Fruit fly (Drosophila melanogaster) S2 (cell line): ENCODE measurements around the gene CG34323.

Experiments used
- CG8478 ChIP-seq: fragments of >200 bp; optimal IDR thresholded peaks from 2 replicates; lab custom pipeline; 2018
- CTCF ChIP-seq, 2 experiments: fragments of >200 bp; optimal IDR thresholded peaks; 2 replicates each; lab custom pipeline; 2018

CG34323 gene

dm6 chrX:12070137-12070536 lies at the start of gene CG34323:
TSS of gene CG34323 (plus strand) at chrX:12070437.
- TF ChIP-seq CTCF (optimal IDR thresholded peaks at IDR 0.05; lab: Kevin White, UChicago), result no peak
- no peak for TF ChIP-seq CG8478

- TF ChIP-seq CG8478 (no peak), CTCF (optimal IDR thresholded peaks at IDR 0.05; lab: Kevin White, UChicago) (no peak)
Measured at dm6 chrX:12020857-12021256, 49.4 kb upstream of the CG34323 start, which contains the start of gene Tango4. TSS of gene Tango4 (plus strand) at chrX:12021068.

dm6 chrX:12021750-12022149 lies 48.5 kb upstream of the CG34323 start:
- TF ChIP-seq CTCF (optimal IDR thresholded peaks at IDR 0.05; lab: Kevin White, UChicago) (no peak), CG8478 (no peak)

dm6 chrX:12028825-12029514 lies 41.3 kb upstream of the CG34323 start, which contains the start of gene Usp7:
TSS of gene Usp7 (minus strand) at chrX:12029032.
- peak in 1 of 2 experiments; percentile 31 for TF ChIP-seq CTCF (optimal IDR thresholded peaks at IDR 0.05; lab: Kevin White, UChicago)
- no peak for TF ChIP-seq CG8478

dm6 chrX:12031400-12031799 lies 38.8 kb upstream of the CG34323 start, which contains the start of gene Cyp311a1:
TSS of gene Cyp311a1 (minus strand) at chrX:12031465.
- TF ChIP-seq CTCF (optimal IDR thresholded peaks at IDR 0.05; lab: Kevin White, UChicago), result no peak

dm6 chrX:12032136-12032682 lies 38.0 kb upstream of the CG34323 start, which contains the start of gene Cyp318a1:
TSS of gene Cyp318a1 (plus strand) at chrX:12032632.
- no peak for TF ChIP-seq CG8478
- TF ChIP-seq CTCF (optimal IDR thresholded peaks at IDR 0.05; lab: Kevin White, UChicago), result no peak

- TF ChIP-seq CG8478 (no peak), CTCF (optimal IDR thresholded peaks at IDR 0.05; lab: Kevin White, UChicago) (no peak)
Measured at dm6 chrX:12034713-12035112, 35.5 kb upstream of the CG34323 start.

- TF ChIP-seq CG8478 (no peak), CTCF (optimal IDR thresholded peaks at IDR 0.05; lab: Kevin White, UChicago) (peak in 1 of 2 experiments; percentile 33)
Measured at dm6 chrX:12035207-12035606, 35.0 kb upstream of the CG34323 start.

dm6 chrX:12043398-12043797 lies 26.8 kb upstream of the CG34323 start, which contains the start of gene Ten-a:
TSS of gene Ten-a (plus strand) at chrX:12043698.
- TF ChIP-seq CG8478, result no peak
- TF ChIP-seq CTCF (optimal IDR thresholded peaks at IDR 0.05; lab: Kevin White, UChicago), result no peak

dm6 chrX:12050292-12050691 lies 19.9 kb upstream of the CG34323 start:
- no peak for TF ChIP-seq CG8478
- TF ChIP-seq CTCF (optimal IDR thresholded peaks at IDR 0.05; lab: Kevin White, UChicago), result no peak

- TF ChIP-seq CG8478, result no peak
- TF ChIP-seq CTCF (optimal IDR thresholded peaks at IDR 0.05; lab: Kevin White, UChicago), result no peak
Measured at dm6 chrX:12056535-12056934, 13.7 kb upstream of the CG34323 start, which contains the start of gene Uch-L5R. TSS of gene Uch-L5R (minus strand) at chrX:12056635.

- no peak for TF ChIP-seq CTCF (optimal IDR thresholded peaks at IDR 0.05; lab: Kevin White, UChicago)
- no peak for TF ChIP-seq CG8478
Measured at dm6 chrX:12059495-12059894, 10.7 kb upstream of the CG34323 start, which contains the start of gene Muc11A. TSS of gene Muc11A (plus strand) at chrX:12059795.

dm6 chrX:12072718-12073117 lies 2.5 kb downstream of the CG34323 start, which contains the start of gene moon:
TSS of gene moon (minus strand) at chrX:12072818.
- TF ChIP-seq CTCF (optimal IDR thresholded peaks at IDR 0.05; lab: Kevin White, UChicago) (no peak), CG8478 (no peak)

dm6 chrX:12073637-12074036 lies 3.4 kb downstream of the CG34323 start:
- TF ChIP-seq CG8478 (no peak), CTCF (optimal IDR thresholded peaks at IDR 0.05; lab: Kevin White, UChicago) (no peak)

- TF ChIP-seq CTCF (optimal IDR thresholded peaks at IDR 0.05; lab: Kevin White, UChicago) (no peak), CG8478 (no peak)
Measured at dm6 chrX:12075569-12075968, 5.3 kb downstream of the CG34323 start.

- no peak for TF ChIP-seq CTCF (optimal IDR thresholded peaks at IDR 0.05; lab: Kevin White, UChicago)
- no peak for TF ChIP-seq CG8478
Measured at dm6 chrX:12076243-12076642, 6.0 kb downstream of the CG34323 start.
